Fruit fly (Drosophila melanogaster): Measurements from ENCODE around the gene mab-21.

mab-21 gene

DNA sequence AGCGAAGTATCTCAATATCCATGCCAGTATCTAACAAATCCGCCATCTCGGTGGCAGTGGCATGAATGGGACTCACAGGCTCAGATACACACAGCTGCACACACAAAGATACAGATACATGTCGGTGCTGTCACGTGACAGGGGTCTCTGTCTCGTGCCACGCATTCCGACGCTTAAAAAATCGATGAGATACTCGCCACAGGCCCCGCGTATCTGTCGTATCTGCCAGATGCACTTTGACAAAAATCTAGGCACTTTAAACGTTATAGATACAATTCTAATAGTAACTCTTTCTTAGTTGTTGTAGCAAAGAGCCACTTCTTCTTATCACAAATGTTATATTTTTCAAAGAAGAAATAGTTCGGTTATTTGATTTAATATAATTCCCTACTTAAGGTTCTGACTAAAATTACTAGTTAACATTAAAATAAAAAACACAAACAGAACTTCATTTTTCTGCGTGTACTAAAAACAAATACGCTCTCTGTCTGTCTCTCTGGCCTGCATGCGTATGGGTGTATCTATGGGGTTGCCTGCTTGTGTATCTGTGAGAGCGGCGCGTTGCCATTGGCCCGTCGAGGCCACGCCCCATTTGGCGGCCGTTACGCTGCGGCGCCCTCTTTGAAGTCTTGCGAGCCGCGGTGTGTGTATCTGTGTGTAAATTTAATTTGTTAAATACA lies 12.1 kb downstream of the mab-21 start, which contains the start of gene CG4766 (continued):
- TF ChIP-seq Sox102F (GFP tag; optimal IDR thresholded peaks at IDR 0.05) = peak; percentile 75
- no peak for TF ChIP-seq h (optimal IDR thresholded peaks at IDR 0.05)
- TF ChIP-seq CG16779 (GFP tag; IDR thresholded peaks at IDR 0.05) = no peak
- peak; percentile 70 for TF ChIP-seq nau (GFP tag; optimal IDR thresholded peaks at IDR 0.05)
- TF ChIP-seq CG7357 (GFP tag; IDR thresholded peaks at IDR 0.05) = peak; percentile 63; the same call in 2 of the 3 replicates
- peak; percentile 93 for TF ChIP-seq dmrt11E (tag; optimal IDR thresholded peaks at IDR 0.05)
- TF ChIP-seq NC2β (GFP tag; optimal IDR thresholded peaks at IDR 0.05) = peak; percentile 87
- peak; percentile 61 for TF ChIP-seq nom (GFP tag; optimal IDR thresholded peaks at IDR 0.05)
- peak; percentile 67 for TF ChIP-seq CG6683 (GFP tag; optimal IDR thresholded peaks at IDR 0.05)
- TF ChIP-seq Lpt (GFP tag; optimal IDR thresholded peaks at IDR 0.05) = no peak
- peak; percentile 23 for TF ChIP-seq CG3163 (GFP tag; optimal IDR thresholded peaks at IDR 0.05)
- TF ChIP-seq BEAF-32 (GFP tag; optimal IDR thresholded peaks at IDR 0.05) = peak; percentile 3
- peak; percentile 72 for TF ChIP-seq Fer3 (tag; optimal IDR thresholded peaks at IDR 0.05)
- peak; percentile 83 for TF ChIP-seq CG17359 (tag; optimal IDR thresholded peaks at IDR 0.05)
- 0 out of 2 replicates have a peak, but pooled peaks have one; percentile 30 for TF ChIP-seq CG17612 (GFP tag; IDR thresholded peaks at IDR 0.05)
- TF ChIP-seq tx (GFP tag; optimal IDR thresholded peaks at IDR 0.05) = peak; percentile 78
- TF ChIP-seq unpg (GFP tag; optimal IDR thresholded peaks at IDR 0.05) = peak; percentile 82
- TF ChIP-seq Xrp1 (GFP tag; IDR thresholded peaks at IDR 0.05) = peak; percentile 92
- peak; percentile 36 for TF ChIP-seq CG17568 (GFP tag; optimal IDR thresholded peaks at IDR 0.05)
- peak; percentile 65 for TF ChIP-seq sim (GFP tag; IDR thresholded peaks at IDR 0.05)
- peak; percentile 88 for TF ChIP-seq CG8388 (GFP tag; optimal IDR thresholded peaks at IDR 0.05)
- TF ChIP-seq Hmr (GFP tag; optimal IDR thresholded peaks at IDR 0.05) = peak; percentile 79
- no peak for TF ChIP-seq pita (GFP tag; optimal IDR thresholded peaks at IDR 0.05)
- peak; percentile 84 for TF ChIP-seq Ets65A (GFP tag)
- TF ChIP-seq CG12071 (GFP tag; optimal IDR thresholded peaks at IDR 0.05) = peak; percentile 61
- no peak for TF ChIP-seq CG9797 (GFP tag; optimal IDR thresholded peaks at IDR 0.05)
- peak; percentile 49 for TF ChIP-seq CG6854 (GFP tag; optimal IDR thresholded peaks at IDR 0.05)
- peak; percentile 68 for TF ChIP-seq CG12104 (GFP tag; optimal IDR thresholded peaks at IDR 0.05)
- TF ChIP-seq bsh (GFP tag; optimal IDR thresholded peaks at IDR 0.05) = peak; percentile 60 to 87
- TF ChIP-seq CG2889 (GFP tag; IDR thresholded peaks at IDR 0.05) = peak; percentile 55; the same call in 1 of the 3 replicates
- TF ChIP-seq CG9215 (GFP tag; IDR thresholded peaks at IDR 0.05) = peak; percentile 70
- TF ChIP-seq CG8089 (GFP tag; optimal IDR thresholded peaks at IDR 0.05) = peak; percentile 84
- TF ChIP-seq ara (GFP tag; IDR thresholded peaks at IDR 0.05) = peak; percentile 80
- TF ChIP-seq sr (GFP tag; IDR thresholded peaks at IDR 0.05) = no peak
- peak; percentile 76 for TF ChIP-seq CG12236 (GFP tag; optimal IDR thresholded peaks at IDR 0.05)
- TF ChIP-seq CG1792 (GFP tag; optimal IDR thresholded peaks at IDR 0.05) = peak; percentile 61
- peak; percentile 92 for TF ChIP-seq dmrt99B (tag; optimal IDR thresholded peaks at IDR 0.05)
- TF ChIP-seq al (GFP tag; IDR thresholded peaks at IDR 0.05) = peak; percentile 46; the same call in 1 of the 2 replicates
- TF ChIP-seq CG43689 (GFP tag; IDR thresholded peaks at IDR 0.05) = 0 out of 2 replicates have a peak, but pooled peaks have one; percentile 22
- TF ChIP-seq CG14667 (GFP tag; IDR thresholded peaks at IDR 0.05) = peak; percentile 73
- no peak for TF ChIP-seq bigmax (GFP tag; optimal IDR thresholded peaks at IDR 0.05)
- TF ChIP-seq B-H1 (GFP tag; IDR thresholded peaks at IDR 0.05) = peak; percentile 32; the same call in 1 of the 3 replicates
- TF ChIP-seq shn (GFP tag; optimal IDR thresholded peaks at IDR 0.05) = peak; percentile 83
- no peak for TF ChIP-seq pzg (GFP tag; optimal IDR thresholded peaks at IDR 0.05)
- peak; percentile 92 for TF ChIP-seq CG17361 (GFP tag; IDR thresholded peaks at IDR 0.05)
- no peak for TF ChIP-seq CTCF (GFP tag; optimal IDR thresholded peaks at IDR 0.05)
- no peak for TF ChIP-seq Dref (GFP tag; IDR thresholded peaks at IDR 0.05)
- peak; percentile 62 for TF ChIP-seq btn (GFP tag; optimal IDR thresholded peaks at IDR 0.05)
- peak; percentile 82 for TF ChIP-seq bab2 (GFP tag; optimal IDR thresholded peaks at IDR 0.05)
- TF ChIP-seq D19B (GFP tag; optimal IDR thresholded peaks at IDR 0.05) = no peak
- TF ChIP-seq Sry-δ (GFP tag; optimal IDR thresholded peaks at IDR 0.05) = peak; percentile 36
